Fruit fly (Drosophila melanogaster) whole organism, embryonic: ENCODE results near the gene trx.

Experiments used
- Atf3 ChIP-seq: fragments of 200-800 bp; sonication (Bioruptor generic); optimal IDR thresholded peaks from 3 replicates; lab custom pipeline; 2016; ENCODE audit warnings: missing biosample characterization, missing genetic modification characterization
- Atf6 ChIP-seq: fragments of 200-800 bp; sonication (Bioruptor generic); IDR thresholded peaks from 2 replicates; pipeline ENCODE4 v1.3.6; 2022; ENCODE audit warnings: missing biosample characterization, missing genetic modification characterization
- Bdp1 ChIP-seq: fragments of 200-800 bp; sonication (Bioruptor generic); optimal IDR thresholded peaks from 3 replicates; lab custom pipeline; 2016; ENCODE audit warnings: missing biosample characterization, missing genetic modification characterization
- CG1024 ChIP-seq: fragments of 200-800 bp; sonication (Bioruptor generic); IDR thresholded peaks from 2 replicates; pipeline ENCODE4 v1.3.6; 2022; ENCODE audit warnings: missing biosample characterization, missing genetic modification characterization
- CG10462 ChIP-seq: fragments of 200-800 bp; sonication (Bioruptor generic); optimal IDR thresholded peaks from 2 replicates; lab custom pipeline; 2016; ENCODE audit warnings: missing biosample characterization, missing genetic modification characterization
- CG13296 ChIP-seq: fragments of 200-800 bp; sonication (Bioruptor generic); optimal IDR thresholded peaks from 3 replicates; lab custom pipeline; 2018; ENCODE audit warnings: missing biosample characterization, mild to moderate bottlenecking, missing genetic modification characterization
- CG1529 ChIP-seq: fragments of 200-800 bp; sonication (Bioruptor generic); optimal IDR thresholded peaks from 3 replicates; lab custom pipeline; 2018; ENCODE audit warnings: missing biosample characterization, missing genetic modification characterization
- CG18262 ChIP-seq: fragments of 200-800 bp; optimal IDR thresholded peaks from 3 replicates; lab custom pipeline; 2019; ENCODE audit warnings: missing biosample characterization, mild to moderate bottlenecking, missing genetic modification characterization, moderate library complexity
- CG2678 ChIP-seq: fragments of 200-800 bp; sonication (Bioruptor generic); optimal IDR thresholded peaks from 3 replicates; lab custom pipeline; 2019; ENCODE audit warnings: missing biosample characterization, mild to moderate bottlenecking, missing genetic modification characterization, moderate library complexity
- CG34422 ChIP-seq: fragments of 200-800 bp; sonication (Bioruptor generic); IDR thresholded peaks from 3 replicates; pipeline ENCODE4 v1.3.6; 2022; ENCODE audit warnings: missing biosample characterization, missing genetic modification characterization
- CG4424 ChIP-seq: fragments of 200-800 bp; sonication (Bioruptor generic); optimal IDR thresholded peaks from 3 replicates; lab custom pipeline; 2016; ENCODE audit warnings: missing biosample characterization, missing genetic modification characterization
- CG4730 ChIP-seq: fragments of 200-800 bp; sonication (Bioruptor generic); IDR thresholded peaks from 2 replicates; pipeline ENCODE4 v1.3.6; 2022; ENCODE audit warnings: missing biosample characterization, missing genetic modification characterization
- CG4854 ChIP-seq: fragments of 200-800 bp; sonication (Bioruptor generic); optimal IDR thresholded peaks from 2 replicates; lab custom pipeline; 2016; ENCODE audit warnings: missing biosample characterization, missing genetic modification characterization, inconsistent platforms
- CG7271 ChIP-seq: fragments of 200-800 bp; sonication (Bioruptor generic); optimal IDR thresholded peaks from 2 replicates; lab custom pipeline; 2018; ENCODE audit warnings: missing biosample characterization, mild to moderate bottlenecking, missing genetic modification characterization, moderate library complexity
- CG8388 ChIP-seq: fragments of 200-800 bp; sonication (Bioruptor generic); optimal IDR thresholded peaks from 2 replicates; lab custom pipeline; 2019; ENCODE audit warnings: missing biosample characterization, mild to moderate bottlenecking, missing genetic modification characterization, moderate library complexity
- Dll ChIP-seq: fragments of 200-800 bp; sonication (Bioruptor generic); IDR thresholded peaks from 4 replicates; pipeline ENCODE4 v1.3.6; 2022; ENCODE audit warnings: missing biosample characterization, missing genetic modification characterization; ENCODE audit not compliant: partially characterized antibody
- Drgx ChIP-seq: fragments of 200-800 bp; sonication (Bioruptor generic); IDR thresholded peaks from 2 replicates; pipeline ENCODE4 v1.3.6; 2022; ENCODE audit warnings: missing biosample characterization, missing genetic modification characterization
- Ets65A ChIP-seq: fragments of 200-800 bp; sonication (Bioruptor generic); peaks from one replicate; lab custom pipeline; 2016; ENCODE audit warnings: missing biosample characterization, missing genetic modification characterization
- GATAe ChIP-seq: fragments of 200-800 bp; sonication (Bioruptor generic); conservative IDR thresholded peaks from 2 replicates; pipeline ENCODE4 v1.3.6; 2022; ENCODE audit warnings: missing biosample characterization, missing genetic modification characterization
- Gug ChIP-seq: fragments of 200-800 bp; sonication (Bioruptor generic); IDR thresholded peaks from 4 replicates; pipeline ENCODE4 v1.3.6; 2022; ENCODE audit warnings: missing biosample characterization, missing genetic modification characterization
- HLHmδ ChIP-seq: fragments of 200-800 bp; sonication (Bioruptor generic); optimal IDR thresholded peaks from 2 replicates; lab custom pipeline; 2018; ENCODE audit warnings: missing biosample characterization, mild to moderate bottlenecking, missing genetic modification characterization, moderate library complexity
- MBD-R2 ChIP-seq: fragments of 200-800 bp; sonication (Bioruptor generic); IDR thresholded peaks from 2 replicates; pipeline ENCODE4 v1.3.6; 2022; ENCODE audit warnings: missing biosample characterization, missing genetic modification characterization
- NFAT ChIP-seq: fragments of 200-800 bp; sonication (Bioruptor generic); IDR thresholded peaks from 2 replicates; pipeline ENCODE4 v1.3.6; 2022; ENCODE audit warnings: missing biosample characterization, missing genetic modification characterization
- Nf-YA ChIP-seq: fragments of 200-800 bp; sonication (Bioruptor generic); IDR thresholded peaks from 2 replicates; pipeline ENCODE4 v1.3.6; 2022; ENCODE audit warnings: missing biosample characterization, missing genetic modification characterization
- aop ChIP-seq: fragments of 200-800 bp; sonication (Bioruptor generic); IDR thresholded peaks from 2 replicates; pipeline ENCODE4 v1.3.6; 2022; ENCODE audit warnings: missing biosample characterization, missing genetic modification characterization
- caup ChIP-seq: fragments of 200-800 bp; sonication (Bioruptor generic); optimal IDR thresholded peaks from 3 replicates; lab custom pipeline; 2017; ENCODE audit warnings: missing biosample characterization, mild to moderate bottlenecking, missing genetic modification characterization, moderate library complexity; ENCODE audit not compliant: severe bottlenecking
- corto ChIP-seq: fragments of 200-800 bp; sonication (Bioruptor generic); optimal IDR thresholded peaks from 2 replicates; lab custom pipeline; 2016; ENCODE audit warnings: missing biosample characterization, mild to moderate bottlenecking, missing genetic modification characterization, moderate library complexity
- dmrt11E ChIP-seq: fragments of 200-800 bp; sonication (Bioruptor generic); optimal IDR thresholded peaks from 3 replicates; lab custom pipeline; 2018; ENCODE audit warnings: missing biosample characterization, mild to moderate bottlenecking, missing genetic modification characterization, moderate library complexity
- gcm ChIP-seq: fragments of 200-800 bp; sonication (Bioruptor generic); optimal IDR thresholded peaks from 2 replicates; lab custom pipeline; 2019; ENCODE audit warnings: missing biosample characterization, mild to moderate bottlenecking, missing genetic modification characterization, moderate library complexity
- ham ChIP-seq: fragments of 200-800 bp; sonication (Bioruptor generic); IDR thresholded peaks from 2 replicates; pipeline ENCODE4 v1.3.6; 2022; ENCODE audit warnings: missing biosample characterization, missing genetic modification characterization
- her ChIP-seq: fragments of 200-800 bp; sonication (Bioruptor generic); optimal IDR thresholded peaks from 2 replicates; lab custom pipeline; 2016; ENCODE audit warnings: missing biosample characterization, missing genetic modification characterization
- kay ChIP-seq: fragments of 200-800 bp; sonication (Bioruptor generic); optimal IDR thresholded peaks from 2 replicates; lab custom pipeline; 2016; ENCODE audit warnings: missing biosample characterization, missing genetic modification characterization
- kni ChIP-seq: fragments of 200-800 bp; sonication (Bioruptor generic); optimal IDR thresholded peaks from 3 replicates; lab custom pipeline; 2017; ENCODE audit warnings: mild to moderate bottlenecking, missing biosample characterization, missing genetic modification reagents, missing genetic modification characterization
- lbe ChIP-seq: fragments of 200-800 bp; sonication (Bioruptor generic); optimal IDR thresholded peaks from 2 replicates; lab custom pipeline; 2016; ENCODE audit warnings: missing biosample characterization, mild to moderate bottlenecking, missing genetic modification characterization
- nau ChIP-seq: fragments of 200-800 bp; sonication (Bioruptor generic); optimal IDR thresholded peaks from 3 replicates; lab custom pipeline; 2017; ENCODE audit warnings: missing biosample characterization, mild to moderate bottlenecking, missing genetic modification characterization, missing genetic modification reagents
- nom ChIP-seq: fragments of 200-800 bp; sonication (Bioruptor generic); optimal IDR thresholded peaks from 2 replicates; lab custom pipeline; 2017; ENCODE audit warnings: missing biosample characterization, missing genetic modification characterization, mild to moderate bottlenecking, moderate library complexity, missing genetic modification reagents
- pfk ChIP-seq: fragments of 200-800 bp; sonication (Bioruptor generic); optimal IDR thresholded peaks from 2 replicates; lab custom pipeline; 2018; ENCODE audit warnings: missing biosample characterization, mild to moderate bottlenecking, missing genetic modification characterization, moderate library complexity
- schlank ChIP-seq: fragments of 200-800 bp; sonication (Bioruptor generic); optimal IDR thresholded peaks from 2 replicates; lab custom pipeline; 2018; ENCODE audit warnings: missing biosample characterization, mild to moderate bottlenecking, missing genetic modification characterization
- shn ChIP-seq: fragments of 200-800 bp; sonication (Bioruptor generic); optimal IDR thresholded peaks from 3 replicates; lab custom pipeline; 2016; ENCODE audit warnings: missing biosample characterization, missing genetic modification characterization
- sqz ChIP-seq: fragments of 200-800 bp; sonication (Bioruptor generic); optimal IDR thresholded peaks from 3 replicates; lab custom pipeline; 2018; ENCODE audit warnings: missing biosample characterization, mild to moderate bottlenecking, missing genetic modification characterization
- wor ChIP-seq: fragments of 200-800 bp; sonication (Bioruptor generic); IDR thresholded peaks from 2 replicates; pipeline ENCODE4 v1.3.6; 2022; ENCODE audit warnings: missing biosample characterization, missing genetic modification characterization

Gene trx

dm6 chr3R:14277894-14278522 is 8.7 kb downstream of the trx start (continued):
- TF ChIP-seq CG4424 (peak; percentile 79), CG1024 (GFP tag; lab: Robert Waterston, UW) (peak; percentile 70; the same call in 1 of the 2 replicates), GATAe (GFP tag; lab: Robert Waterston, UW) (no peak; the same call in 1 of the 2 replicates), pfk (GFP tag; lab: Kevin White, UChicago) (no peak), CG4854 (GFP tag; lab: Kevin White, UChicago) (no peak), her (no peak), gcm (GFP tag; lab: Kevin White, UChicago) (no peak), CG7271 (tag; lab: Kevin White, UChicago) (peak; percentile 91), ham (GFP tag; lab: Robert Waterston, UW) (no peak), dmrt11E (tag; lab: Kevin White, UChicago) (peak; percentile 91), aop (GFP tag; lab: Robert Waterston, UW) (no peak), corto (GFP tag; lab: Kevin White, UChicago) (peak; percentile 95), lbe (GFP tag; lab: Kevin White, UChicago) (peak; percentile 94), Gug (GFP tag; lab: Robert Waterston, UW) (peak; percentile 65; the same call in 3 of the 4 replicates), Atf3 (GFP tag; lab: Kevin White, UChicago) (no peak), nau (GFP tag; lab: Kevin White, UChicago) (no peak), CG4730 (GFP tag; lab: Robert Waterston, UW) (peak; percentile 68), Nf-YA (GFP tag; lab: Robert Waterston, UW) (peak; percentile 67; the same call in 1 of the 2 replicates), caup (GFP tag; lab: Kevin White, UChicago) (peak; percentile 75), CG2678 (tag; lab: Kevin White, UChicago) (no peak)

dm6 chr3R:14275519-14276172 is 11.1 kb downstream of the trx start:
- TF ChIP-seq CG13296 (GFP tag; lab: Kevin White, UChicago) = no peak
- no peak for TF ChIP-seq MBD-R2
- TF ChIP-seq wor (GFP tag; lab: Robert Waterston, UW) = no peak
- TF ChIP-seq nom = peak; percentile 43

dm6 chr3R:14262087-14262486 is 24.6 kb downstream of the trx start, which contains the start of the genes CG14839 and CG14841:
CG14839 (plus strand) TSS chr3R:14262387.
CG14841 (minus strand) TSS chr3R:14262418.
- TF ChIP-seq aop (GFP tag; lab: Robert Waterston, UW) (no peak), Ets65A (GFP tag; lab: Kevin White, UChicago) (peak; percentile 73), CG18262 (tag; lab: Kevin White, UChicago) (no peak), Dll (GFP tag; lab: Robert Waterston, UW) (no peak)

dm6 chr3R:14261113-14261512 is 25.6 kb downstream of the trx start, which contains the start of gene CG14840:
CG14840 (minus strand) TSS chr3R:14261213.
- no peak for TF ChIP-seq schlank
- no peak for TF ChIP-seq HLHmδ (GFP tag; lab: Kevin White, UChicago)
- no peak for TF ChIP-seq CG1529 (GFP tag; lab: Kevin White, UChicago)
- no peak for TF ChIP-seq kni (GFP tag; lab: Kevin White, UChicago)
- no peak for TF ChIP-seq NFAT (GFP tag; lab: Robert Waterston, UW)
- TF ChIP-seq Atf6 (GFP tag; lab: Robert Waterston, UW) = no peak
- TF ChIP-seq CG10462 (GFP tag; lab: Kevin White, UChicago) = no peak
- no peak for TF ChIP-seq sqz (GFP tag; lab: Kevin White, UChicago)
- no peak for TF ChIP-seq kay (GFP tag; lab: Kevin White, UChicago)
- no peak for TF ChIP-seq CG8388 (GFP tag; lab: Kevin White, UChicago)
- no peak for TF ChIP-seq Bdp1
- no peak for TF ChIP-seq Gug (GFP tag; lab: Robert Waterston, UW)
- no peak for TF ChIP-seq CG34422
- TF ChIP-seq Drgx (GFP tag; lab: Robert Waterston, UW) = no peak
- no peak for TF ChIP-seq shn (GFP tag; lab: Kevin White, UChicago)
